Comparison of ENCODE assay signal across 1 fruit fly cellular context in the genomic region with DNA sequence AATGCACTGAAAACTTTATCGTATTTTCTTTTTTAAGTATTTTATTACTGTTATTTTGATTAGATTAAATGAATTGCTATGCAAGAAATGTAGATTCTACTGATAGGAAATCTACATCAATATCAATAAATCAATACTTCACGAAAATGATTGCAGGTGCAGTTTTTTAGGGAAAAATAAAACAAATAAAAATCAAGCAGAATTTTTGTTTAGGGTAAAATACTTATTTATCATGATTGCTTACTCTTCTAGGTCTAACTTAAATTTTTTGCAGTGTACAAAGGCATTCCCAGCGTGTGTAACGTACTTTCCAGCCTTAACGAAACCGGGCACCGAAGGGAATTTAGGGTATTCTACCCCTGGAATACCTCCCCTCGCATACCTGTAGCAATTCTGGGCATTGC.
A peak's percentile ranks its signal among the peaks of the same experiment; 100 is the strongest.
TF ChIP-seq lines count a peak whose summit lies in the region.

No protein-coding gene starts in this region.

TF ChIP-seq in whole organism, embryonic, 481 proteins besides CTCF, POLR2A, EP300 and RAD21 (continued from another document and continues in another):
- TF ChIP-seq pnt (GFP tag; optimal IDR thresholded peaks at IDR 0.05; lab: Kevin White, UChicago) (peak; percentile 57), CG2875 (GFP tag; optimal IDR thresholded peaks at IDR 0.05; lab: Kevin White, UChicago) (peak; percentile 64), CG14860 (GFP tag; IDR thresholded peaks at IDR 0.05; lab: Robert Waterston, UW; ENCODE audit: partially characterized antibody) (no peak), oc (tag; optimal IDR thresholded peaks at IDR 0.05; lab: Kevin White, UChicago) (peak; percentile 27), CG12299 (tag; optimal IDR thresholded peaks at IDR 0.05; lab: Kevin White, UChicago) (peak; percentile 42), dimm (GFP tag; IDR thresholded peaks at IDR 0.05; lab: Robert Waterston, UW) (no peak), corto (GFP tag; optimal IDR thresholded peaks at IDR 0.05; lab: Kevin White, UChicago) (no peak), CG1792 (GFP tag; optimal IDR thresholded peaks at IDR 0.05; lab: Kevin White, UChicago) (no peak), CG10274 (GFP tag; optimal IDR thresholded peaks at IDR 0.05; lab: Kevin White, UChicago) (peak; percentile 5), CG13287 (GFP tag; IDR thresholded peaks at IDR 0.05; lab: Robert Waterston, UW; ENCODE audit: partially characterized antibody) (no peak), pita (GFP tag; optimal IDR thresholded peaks at IDR 0.05; lab: Kevin White, UChicago) (no peak), toy (GFP tag; IDR thresholded peaks at IDR 0.05; lab: Robert Waterston, UW) (no peak), CG10462 (GFP tag; optimal IDR thresholded peaks at IDR 0.05; lab: Kevin White, UChicago) (peak; percentile 65), phol (tag; optimal IDR thresholded peaks at IDR 0.05; lab: Kevin White, UChicago) (peak; percentile 89), nom (GFP tag; optimal IDR thresholded peaks at IDR 0.05; lab: Kevin White, UChicago) (no peak), CG2202 (tag; optimal IDR thresholded peaks at IDR 0.05; lab: Kevin White, UChicago) (peak; percentile 73), vfl (GFP tag; optimal IDR thresholded peaks at IDR 0.05; lab: Kevin White, UChicago) (peak; percentile 60), vvl (GFP tag; IDR thresholded peaks at IDR 0.05; lab: Robert Waterston, UW) (peak; percentile 72), CG15696 (tag; optimal IDR thresholded peaks at IDR 0.05; lab: Kevin White, UChicago) (peak; percentile 99), CG1529 (GFP tag; optimal IDR thresholded peaks at IDR 0.05; lab: Kevin White, UChicago) (peak; percentile 58), CG6654 (GFP tag; optimal IDR thresholded peaks at IDR 0.05; lab: Kevin White, UChicago) (peak; percentile 22), CG3838 (GFP tag; optimal IDR thresholded peaks at IDR 0.05; lab: Kevin White, UChicago) (peak; percentile 27), NK7.1 (GFP tag; optimal IDR thresholded peaks at IDR 0.05; lab: Kevin White, UChicago) (peak; percentile 46), CG7928 (GFP tag; optimal IDR thresholded peaks at IDR 0.05; lab: Kevin White, UChicago) (peak; percentile 11), CG5245 (GFP tag; optimal IDR thresholded peaks at IDR 0.05; lab: Kevin White, UChicago) (peak; percentile 52), amos (GFP tag; IDR thresholded peaks at IDR 0.05; lab: Robert Waterston, UW; ENCODE audit: partially characterized antibody) (no peak), twi (tag; optimal IDR thresholded peaks at IDR 0.05; lab: Kevin White, UChicago) (peak; percentile 76), CG9437 (GFP tag; optimal IDR thresholded peaks at IDR 0.05; lab: Kevin White, UChicago) (peak; percentile 44), gro (GFP tag; optimal IDR thresholded peaks at IDR 0.05; lab: Kevin White, UChicago) (no peak), YL-1 (GFP tag; optimal IDR thresholded peaks at IDR 0.05; lab: Kevin White, UChicago) (peak; percentile 23), stc (GFP tag; IDR thresholded peaks at IDR 0.05; lab: Robert Waterston, UW) (no peak), Nf-YC (tag; optimal IDR thresholded peaks at IDR 0.05; lab: Kevin White, UChicago) (no peak), CG4328 (GFP tag; optimal IDR thresholded peaks at IDR 0.05; lab: Kevin White, UChicago) (peak; percentile 49), CG15601 (tag; optimal IDR thresholded peaks at IDR 0.05; lab: Kevin White, UChicago) (peak; percentile 73), NFAT (GFP tag; IDR thresholded peaks at IDR 0.05; lab: Robert Waterston, UW) (no peak), CG8765 (GFP tag; IDR thresholded peaks at IDR 0.05; lab: Robert Waterston, UW) (peak; percentile 75), Usf (GFP tag; optimal IDR thresholded peaks at IDR 0.05; lab: Kevin White, UChicago) (peak; percentile 77), rib (GFP tag; IDR thresholded peaks at IDR 0.05; lab: Robert Waterston, UW) (no peak), Dad (GFP tag; optimal IDR thresholded peaks at IDR 0.05; lab: Kevin White, UChicago) (no peak), hbn (GFP tag; IDR thresholded peaks at IDR 0.05; lab: Robert Waterston, UW; ENCODE audit: partially characterized antibody) (no peak), shn (GFP tag; optimal IDR thresholded peaks at IDR 0.05; lab: Kevin White, UChicago) (no peak), CG34224 (GFP tag; IDR thresholded peaks at IDR 0.05; lab: Robert Waterston, UW; ENCODE audit: partially characterized antibody) (no peak), Taf1 (GFP tag; IDR thresholded peaks at IDR 0.05; lab: Robert Waterston, UW) (no peak), chinmo (GFP tag; IDR thresholded peaks at IDR 0.05; lab: Robert Waterston, UW; ENCODE audit: partially characterized antibody) (no peak), CG17912 (GFP tag; optimal IDR thresholded peaks at IDR 0.05; lab: Kevin White, UChicago) (no peak), nau (GFP tag; optimal IDR thresholded peaks at IDR 0.05; lab: Kevin White, UChicago) (peak; percentile 2), Fer2 (tag; optimal IDR thresholded peaks at IDR 0.05; lab: Kevin White, UChicago) (no peak), Dbx (GFP tag; IDR thresholded peaks at IDR 0.05; lab: Robert Waterston, UW) (no peak), CG13296 (GFP tag; optimal IDR thresholded peaks at IDR 0.05; lab: Kevin White, UChicago) (no peak), CG1024 (GFP tag; IDR thresholded peaks at IDR 0.05; lab: Robert Waterston, UW) (no peak), ro (GFP tag; IDR thresholded peaks at IDR 0.05; lab: Robert Waterston, UW) (no peak), CG6272 (GFP tag; IDR thresholded peaks at IDR 0.05; lab: Robert Waterston, UW) (peak; percentile 27; the same call in 1 of the 2 replicates), CG3407 (GFP tag; optimal IDR thresholded peaks at IDR 0.05; lab: Kevin White, UChicago) (peak; percentile 67), Ssrp (tag; optimal IDR thresholded peaks at IDR 0.05; lab: Kevin White, UChicago) (peak; percentile 78), ranshi (GFP tag; IDR thresholded peaks at IDR 0.05; lab: Robert Waterston, UW) (0 out of 2 replicates have a peak, but pooled peaks have one; percentile 6), tgo (GFP tag; IDR thresholded peaks at IDR 0.05; lab: Robert Waterston, UW) (peak; percentile 35; the same call in 2 of the 3 replicates), CG7357 (GFP tag; IDR thresholded peaks at IDR 0.05; lab: Robert Waterston, UW) (peak; percentile 57; the same call in 1 of the 3 replicates), CG1603 (tag; optimal IDR thresholded peaks at IDR 0.05; lab: Kevin White, UChicago) (peak; percentile 63), CG2116 (GFP tag; optimal IDR thresholded peaks at IDR 0.05; lab: Kevin White, UChicago) (peak; percentile 49), sisA (GFP tag; IDR thresholded peaks at IDR 0.05; lab: Robert Waterston, UW) (peak; percentile 32; the same call in 1 of the 2 replicates), Trl (optimal IDR thresholded peaks at IDR 0.05; lab: Kevin White, UChicago) (no peak), Trl (GFP tag; optimal IDR thresholded peaks at IDR 0.05; lab: Kevin White, UChicago) (peak; percentile 17), Deaf1 (tag; optimal IDR thresholded peaks at IDR 0.05; lab: Kevin White, UChicago) (peak; percentile 11), onecut (GFP tag; IDR thresholded peaks at IDR 0.05; lab: Robert Waterston, UW) (peak; percentile 64), CkIIα-i1 (GFP tag; IDR thresholded peaks at IDR 0.05; lab: Robert Waterston, UW) (no peak), mam (GFP tag; optimal IDR thresholded peaks at IDR 0.05; lab: Kevin White, UChicago) (peak; percentile 11), Drgx (GFP tag; IDR thresholded peaks at IDR 0.05; lab: Robert Waterston, UW) (no peak), pzg (GFP tag; optimal IDR thresholded peaks at IDR 0.05; lab: Kevin White, UChicago) (no peak), lab (GFP tag; optimal IDR thresholded peaks at IDR 0.05; lab: Kevin White, UChicago) (peak; percentile 54), cwo (GFP tag; optimal IDR thresholded peaks at IDR 0.05; lab: Kevin White, UChicago) (peak; percentile 8), salm (tag; optimal IDR thresholded peaks at IDR 0.05; lab: Kevin White, UChicago) (peak; percentile 59), Jarid2 (GFP tag; optimal IDR thresholded peaks at IDR 0.05; lab: Kevin White, UChicago) (no peak), slou (GFP tag; optimal IDR thresholded peaks at IDR 0.05; lab: Kevin White, UChicago) (peak; percentile 41), GATAe (GFP tag; conservative IDR thresholded peaks at IDR 0.05; lab: Robert Waterston, UW) (no peak), Hr51 (GFP tag; optimal IDR thresholded peaks at IDR 0.05; lab: Kevin White, UChicago) (peak in 1 of 2 experiments; percentile 55), repo (GFP tag; optimal IDR thresholded peaks at IDR 0.05; lab: Kevin White, UChicago) (no peak), CG11093 (GFP tag; IDR thresholded peaks at IDR 0.05; lab: Robert Waterston, UW) (0 out of 3 replicates have a peak, but pooled peaks have one; percentile 23), Hsf (GFP tag; optimal IDR thresholded peaks at IDR 0.05; lab: Kevin White, UChicago) (peak; percentile 67), Atf-2 (GFP tag; optimal IDR thresholded peaks at IDR 0.05; lab: Kevin White, UChicago) (peak; percentile 67), chm (GFP tag; IDR thresholded peaks at IDR 0.05; lab: Robert Waterston, UW) (no peak), CG10209 (GFP tag; optimal IDR thresholded peaks at IDR 0.05; lab: Kevin White, UChicago) (peak; percentile 68), Asciz (GFP tag; optimal IDR thresholded peaks at IDR 0.05; lab: Kevin White, UChicago) (peak; percentile 56), her (GFP tag; optimal IDR thresholded peaks at IDR 0.05; lab: Kevin White, UChicago) (no peak), Max (GFP tag; optimal IDR thresholded peaks at IDR 0.05; lab: Kevin White, UChicago) (peak; percentile 66), emc (GFP tag; optimal IDR thresholded peaks at IDR 0.05; lab: Kevin White, UChicago) (no peak), exex (tag; optimal IDR thresholded peaks at IDR 0.05; lab: Kevin White, UChicago) (no peak), gcm (GFP tag; optimal IDR thresholded peaks at IDR 0.05; lab: Kevin White, UChicago) (peak; percentile 88), CG7963 (GFP tag; IDR thresholded peaks at IDR 0.05; lab: Robert Waterston, UW; ENCODE audit: partially characterized antibody) (no peak), CG32532 (GFP tag; IDR thresholded peaks at IDR 0.05; lab: Robert Waterston, UW) (no peak; the same call in 1 of the 2 replicates), insv (GFP tag; optimal IDR thresholded peaks at IDR 0.05; lab: Kevin White, UChicago) (peak in 1 of 2 experiments; percentile 17), MESR4 (GFP tag; optimal IDR thresholded peaks at IDR 0.05; lab: Kevin White, UChicago) (no peak), CG16779 (GFP tag; IDR thresholded peaks at IDR 0.05; lab: Robert Waterston, UW) (no peak), H2.0 (GFP tag; IDR thresholded peaks at IDR 0.05; lab: Robert Waterston, UW) (peak; percentile 53), CG30431 (GFP tag; optimal IDR thresholded peaks at IDR 0.05; lab: Kevin White, UChicago) (peak; percentile 71), CG12942 (GFP tag; optimal IDR thresholded peaks at IDR 0.05; lab: Kevin White, UChicago) (peak; percentile 52), CG10321 (GFP tag; IDR thresholded peaks at IDR 0.05; lab: Robert Waterston, UW) (no peak), CG14965 (GFP tag; optimal IDR thresholded peaks at IDR 0.05; lab: Kevin White, UChicago; ENCODE audit: borderline replicate concordance) (no peak), CG3726 (GFP tag; IDR thresholded peaks at IDR 0.05; lab: Robert Waterston, UW) (no peak), jing (GFP tag; optimal IDR thresholded peaks at IDR 0.05; lab: Kevin White, UChicago) (no peak), Dll (GFP tag; IDR thresholded peaks at IDR 0.05; lab: Robert Waterston, UW; ENCODE audit: partially characterized antibody) (no peak), ap (GFP tag; IDR thresholded peaks at IDR 0.05; lab: Robert Waterston, UW) (no peak), CG4360 (GFP tag; IDR thresholded peaks at IDR 0.05; lab: Robert Waterston, UW) (peak; percentile 25; the same call in 1 of the 2 replicates), Bdp1 (GFP tag; optimal IDR thresholded peaks at IDR 0.05; lab: Kevin White, UChicago) (peak; percentile 5), Ravus (GFP tag; IDR thresholded peaks at IDR 0.05; lab: Robert Waterston, UW) (no peak), Med (GFP tag; lab: Kevin White, UChicago) (peak; percentile 77), ttk (GFP tag; IDR thresholded peaks at IDR 0.05; lab: Robert Waterston, UW) (0 out of 2 replicates have a peak, but pooled peaks have one; percentile 33), CG10147 (GFP tag; optimal IDR thresholded peaks at IDR 0.05; lab: Kevin White, UChicago) (no peak), tup (GFP tag; optimal IDR thresholded peaks at IDR 0.05; lab: Kevin White, UChicago) (peak; percentile 18), CG8944 (GFP tag; optimal IDR thresholded peaks at IDR 0.05; lab: Kevin White, UChicago) (peak; percentile 54), Sry-β (GFP tag; optimal IDR thresholded peaks at IDR 0.05; lab: Kevin White, UChicago) (peak; percentile 38), HLH54F (GFP tag; optimal IDR thresholded peaks at IDR 0.05; lab: Kevin White, UChicago) (peak; percentile 8), Lpt (GFP tag; optimal IDR thresholded peaks at IDR 0.05; lab: Kevin White, UChicago) (no peak), PHDP (tag; optimal IDR thresholded peaks at IDR 0.05; lab: Kevin White, UChicago) (peak; percentile 51), CG17568 (GFP tag; optimal IDR thresholded peaks at IDR 0.05; lab: Kevin White, UChicago) (peak; percentile 43), CG11695 (GFP tag; IDR thresholded peaks at IDR 0.05; lab: Robert Waterston, UW) (peak; percentile 27; the same call in 1 of the 3 replicates), chn (GFP tag; optimal IDR thresholded peaks at IDR 0.05; lab: Kevin White, UChicago) (no peak), sug (tag; optimal IDR thresholded peaks at IDR 0.05; lab: Kevin White, UChicago) (no peak), CG14014 (GFP tag; IDR thresholded peaks at IDR 0.05; lab: Robert Waterston, UW) (no peak), sima (GFP tag; optimal IDR thresholded peaks at IDR 0.05; lab: Kevin White, UChicago) (no peak), pho (GFP tag; optimal IDR thresholded peaks at IDR 0.05; lab: Kevin White, UChicago) (no peak), CG12659 (GFP tag; optimal IDR thresholded peaks at IDR 0.05; lab: Kevin White, UChicago) (peak; percentile 32), CG15269 (tag; optimal IDR thresholded peaks at IDR 0.05; lab: Kevin White, UChicago) (peak; percentile 34), CG31441 (GFP tag; IDR thresholded peaks at IDR 0.05; lab: Robert Waterston, UW) (peak; percentile 89), CG11504 (tag; optimal IDR thresholded peaks at IDR 0.05; lab: Kevin White, UChicago) (peak; percentile 76), tap (tag; optimal IDR thresholded peaks at IDR 0.05; lab: Kevin White, UChicago) (peak; percentile 41), Ada2b (GFP tag; IDR thresholded peaks at IDR 0.05; lab: Robert Waterston, UW) (no peak), CG8388 (GFP tag; optimal IDR thresholded peaks at IDR 0.05; lab: Kevin White, UChicago) (peak; percentile 82)
